Worm (Caenorhabditis elegans): Measurements from ENCODE around the gene nhr-55.

nhr-55 gene

DNA sequence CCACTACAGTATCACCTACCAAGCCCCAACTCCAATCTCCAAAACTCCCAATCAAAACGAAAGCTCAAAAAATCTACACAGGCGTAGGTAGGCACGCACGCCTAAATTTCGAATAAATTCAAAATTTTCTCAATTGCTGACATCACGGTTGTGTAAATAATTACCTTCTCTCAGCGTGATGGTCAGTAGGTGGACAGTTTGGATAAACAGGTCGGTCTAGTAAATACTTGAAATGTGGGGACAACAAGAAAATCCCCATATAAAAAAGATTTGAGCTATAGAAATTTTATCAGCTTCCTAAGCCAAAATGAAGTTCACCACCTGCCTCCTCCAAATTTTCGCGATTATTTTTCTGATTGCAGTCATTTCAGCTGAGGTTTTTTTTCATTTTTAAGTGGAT lies 39.9 kb upstream of the nhr-55 start, which contains the start of gene B0554.1:
Gene B0554.1 (plus strand): TSS at position 301 of the 400 bp plus-strand sequence.
- TF ChIP-seq dsc-1 (tag; optimal IDR thresholded peaks at IDR 0.05) (no peak), nhr-71 (tag; optimal IDR thresholded peaks at IDR 0.05) (no peak), swsn-7 (tag; optimal IDR thresholded peaks at IDR 0.05) (no peak), skn-1 (tag; optimal IDR thresholded peaks at IDR 0.05) (no peak), C04F5.9 (tag; optimal IDR thresholded peaks at IDR 0.05) (no peak), ces-1 (GFP tag; optimal IDR thresholded peaks at IDR 0.05) (no peak), C16A3.4 (tag; optimal IDR thresholded peaks at IDR 0.05) (no peak), nhr-11 (tag; optimal IDR thresholded peaks at IDR 0.05) (no peak), nhr-84 (tag; optimal IDR thresholded peaks at IDR 0.05) (no peak), fos-1 (tag; optimal IDR thresholded peaks at IDR 0.05) (no peak), lin-13 (GFP tag; optimal IDR thresholded peaks at IDR 0.05) (no peak), nhr-85 (tag) (no peak), pag-3 (tag; optimal IDR thresholded peaks at IDR 0.05; ENCODE audit: borderline replicate concordance, insufficient read depth) (no peak), mab-9 (GFP tag; IDR thresholded peaks at IDR 0.05) (no peak), aly-2 (tag; optimal IDR thresholded peaks at IDR 0.05) (no peak), mdl-1 (tag; optimal IDR thresholded peaks at IDR 0.05) (no peak), hlh-4 (tag; optimal IDR thresholded peaks at IDR 0.05) (no peak)

DNA sequence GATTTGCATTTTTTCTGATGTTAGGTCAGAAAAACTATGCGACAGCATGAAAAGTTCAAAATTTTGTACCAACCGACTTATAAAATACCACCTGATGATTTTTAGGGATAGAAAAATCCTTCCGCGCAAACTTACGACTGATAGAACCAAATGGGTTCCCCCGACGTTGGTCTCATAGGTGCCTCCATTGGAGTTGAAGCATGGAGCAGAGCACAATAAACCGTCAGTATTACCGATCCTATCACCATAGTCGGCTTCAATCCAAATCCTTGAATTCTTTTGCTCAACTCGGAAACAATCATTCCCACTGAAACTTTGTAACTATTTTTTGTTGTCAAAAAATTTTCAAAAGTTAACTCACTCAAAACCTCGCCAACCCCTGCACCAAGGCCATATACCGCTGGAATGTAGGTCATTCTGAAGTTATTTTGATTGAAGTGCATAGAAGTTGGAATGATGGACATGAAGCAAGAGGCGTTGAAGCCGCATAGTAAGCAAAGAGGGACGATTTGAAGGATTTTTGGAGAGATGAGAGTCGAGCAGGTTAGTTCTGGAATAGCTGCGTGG lies 38.7 kb upstream of the nhr-55 start:
- TF ChIP-seq efl-1 (optimal IDR thresholded peaks at IDR 0.05) (no peak), efl-1 (GFP tag; optimal IDR thresholded peaks at IDR 0.05 in 1 of 2) (peak in 1 of 2 experiments; percentile 21), elt-3 (tag; optimal IDR thresholded peaks at IDR 0.05) (no peak), lin-35 (GFP tag; optimal IDR thresholded peaks at IDR 0.05) (no peak), sox-4 (tag; optimal IDR thresholded peaks at IDR 0.05) (no peak), Y116A8C.19 (tag; optimal IDR thresholded peaks at IDR 0.05; ENCODE audit: borderline replicate concordance) (no peak), tlp-1 (tag; optimal IDR thresholded peaks at IDR 0.05) (no peak)

DNA sequence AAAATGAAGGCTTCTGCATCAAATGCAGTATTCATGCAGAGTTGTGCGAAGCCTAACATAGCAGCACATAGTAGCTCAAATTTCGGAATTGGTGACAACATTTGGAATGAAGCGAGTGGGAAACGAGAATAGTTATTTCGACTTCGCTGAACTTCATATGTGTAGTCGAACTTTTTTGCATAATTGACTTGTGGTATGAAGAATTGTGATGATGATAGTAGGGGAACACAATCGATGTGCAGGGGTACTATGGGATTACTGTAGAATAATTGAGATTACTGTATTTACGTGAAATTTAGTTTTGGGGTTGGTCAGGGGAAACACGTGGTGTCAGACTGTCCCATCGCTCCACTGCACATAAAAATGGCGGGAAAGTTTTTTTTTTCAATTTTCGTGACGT lies 37.0 kb upstream of the nhr-55 start, which contains the start of gene B0554.7:
Gene B0554.7 (minus strand): TSS at position 101 of the 400 bp plus-strand sequence.
- TF ChIP-seq aly-2 (tag; optimal IDR thresholded peaks at IDR 0.05) (no peak), nhr-47 (tag; optimal IDR thresholded peaks at IDR 0.05) (no peak), ceh-82 (tag; optimal IDR thresholded peaks at IDR 0.05) (no peak), grh-1 (GFP tag; IDR thresholded peaks at IDR 0.05) (no peak), nhr-12 (tag; optimal IDR thresholded peaks at IDR 0.05) (no peak), sup-37 (GFP tag; optimal IDR thresholded peaks at IDR 0.05) (no peak), isw-1 (GFP tag; IDR thresholded peaks at IDR 0.05) (no peak), efl-1 (optimal IDR thresholded peaks at IDR 0.05) (no peak), efl-1 (GFP tag; optimal IDR thresholded peaks at IDR 0.05 in 1 of 2) (no peak), dsc-1 (tag; optimal IDR thresholded peaks at IDR 0.05) (no peak), elt-2 (tag; optimal IDR thresholded peaks at IDR 0.05) (no peak), nhr-71 (tag; optimal IDR thresholded peaks at IDR 0.05) (no peak), ceh-88 (GFP tag; IDR thresholded peaks at IDR 0.05) (no peak)

DNA sequence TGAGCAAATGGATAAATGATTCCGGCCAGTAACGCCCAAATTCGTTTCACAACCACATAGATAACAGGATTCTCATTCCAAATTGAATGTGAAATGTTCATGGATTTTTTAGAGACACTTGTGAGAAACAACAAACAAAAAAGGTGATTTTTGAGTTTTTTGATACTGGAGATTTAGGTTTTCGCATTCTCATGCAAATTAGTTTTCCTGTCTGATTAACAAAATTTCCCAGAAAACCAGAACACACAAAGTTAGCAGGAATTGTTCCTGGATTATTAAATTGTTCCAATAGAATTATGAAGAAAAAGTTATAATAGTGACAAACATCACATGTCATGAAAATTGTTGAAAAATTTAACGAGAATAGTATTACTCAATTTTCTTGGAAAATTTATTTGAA lies 34.8 kb upstream of the nhr-55 start, which contains the start of gene srh-33:
Gene srh-33 (minus strand): TSS at position 101 of the 400 bp plus-strand sequence.
- TF ChIP-seq ceh-90 (tag; optimal IDR thresholded peaks at IDR 0.05) (no peak), Y116A8C.19 (tag; optimal IDR thresholded peaks at IDR 0.05; ENCODE audit: borderline replicate concordance) (no peak), vab-15 (tag; optimal IDR thresholded peaks at IDR 0.05) (no peak)

DNA sequence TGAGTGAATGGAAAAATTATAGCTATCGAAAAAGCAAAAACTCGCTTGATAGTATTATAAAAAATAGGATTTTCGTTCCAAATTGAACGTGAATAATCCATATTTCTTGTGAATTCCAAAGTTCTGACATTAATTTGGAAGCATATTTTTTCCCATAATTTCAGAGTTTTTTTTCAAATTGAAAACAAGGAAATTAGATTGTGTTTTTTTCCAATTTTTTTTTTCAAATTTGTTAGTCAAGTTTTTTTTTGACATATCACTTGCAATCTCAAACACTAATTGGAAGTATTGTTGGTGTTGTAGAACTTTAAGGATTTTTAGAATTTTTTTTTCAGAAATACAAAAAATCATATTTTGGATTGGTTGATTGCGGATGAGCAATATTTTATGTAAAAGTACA lies 31.4 kb upstream of the nhr-55 start, which contains the start of gene srh-34:
Gene srh-34 (minus strand): TSS at position 101 of the 400 bp plus-strand sequence.
- TF ChIP-seq lin-35 (GFP tag; optimal IDR thresholded peaks at IDR 0.05): no peak
- TF ChIP-seq hlh-17 (GFP tag; optimal IDR thresholded peaks at IDR 0.05; ENCODE audit: borderline replicate concordance): no peak
- TF ChIP-seq dsc-1 (tag; optimal IDR thresholded peaks at IDR 0.05): no peak
- TF ChIP-seq ceh-88 (GFP tag; IDR thresholded peaks at IDR 0.05): no peak
- TF ChIP-seq mef-2 (tag; optimal IDR thresholded peaks at IDR 0.05): no peak
- TF ChIP-seq ceh-82 (tag; optimal IDR thresholded peaks at IDR 0.05): no peak
- TF ChIP-seq pax-3 (tag; optimal IDR thresholded peaks at IDR 0.05): no peak
- no peak for TF ChIP-seq nhr-20 (tag; optimal IDR thresholded peaks at IDR 0.05)
- no peak for TF ChIP-seq vab-15 (tag; optimal IDR thresholded peaks at IDR 0.05)
- no peak for TF ChIP-seq nhr-84 (tag; optimal IDR thresholded peaks at IDR 0.05)
- no peak for TF ChIP-seq C16A3.4 (tag; optimal IDR thresholded peaks at IDR 0.05)
